Fruit fly (Drosophila melanogaster): Measurements from ENCODE around the gene CG31676.

The CG31676 gene

DNA sequence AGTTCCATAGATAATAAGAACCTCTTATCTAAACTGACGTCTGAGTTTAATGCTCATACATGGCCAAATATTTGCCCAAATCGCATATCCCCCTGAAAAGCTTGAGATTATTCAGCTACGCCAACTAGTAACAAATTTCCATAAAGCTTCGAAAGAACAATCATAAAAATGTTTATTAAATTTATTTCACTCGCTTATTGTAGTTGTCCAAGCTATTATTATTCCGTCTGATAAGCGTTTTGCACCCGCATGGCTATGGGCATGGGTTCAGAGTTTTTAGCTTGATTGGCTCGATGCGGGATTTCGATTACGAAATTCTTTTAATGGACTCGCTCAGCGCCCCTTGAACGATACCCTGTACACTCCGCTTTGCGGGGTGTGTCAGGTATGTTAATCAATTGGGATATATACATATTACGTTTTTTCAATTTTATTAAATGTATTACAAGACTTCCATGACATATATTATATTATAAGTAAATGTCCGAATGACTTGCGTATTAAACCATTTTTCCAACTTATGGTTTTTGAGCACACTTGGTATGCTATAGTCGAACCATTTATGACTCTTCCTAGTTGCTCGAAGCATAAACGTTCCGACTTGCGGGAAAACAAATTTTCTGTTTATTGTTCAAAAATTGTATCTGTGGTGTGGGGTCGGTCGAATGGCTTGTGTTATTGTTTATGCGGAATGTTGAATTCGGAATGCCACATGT is 34.8 kb upstream of the CG31676 start (continued):
- peak; percentile 49; the same call in 1 of the 2 replicates for TF ChIP-seq ato (GFP tag; IDR thresholded peaks at IDR 0.05; ENCODE audit: partially characterized antibody)
- peak; percentile 89 for TF ChIP-seq Lim3 (GFP tag; IDR thresholded peaks at IDR 0.05)
- peak; percentile 94 for TF ChIP-seq stc (GFP tag; IDR thresholded peaks at IDR 0.05)
- peak; percentile 27; the same call in 1 of the 2 replicates for TF ChIP-seq Dref (GFP tag; IDR thresholded peaks at IDR 0.05)
- peak; percentile 93 for TF ChIP-seq CG3726 (GFP tag; IDR thresholded peaks at IDR 0.05)
- peak; percentile 94 for TF ChIP-seq CG1529 (GFP tag; optimal IDR thresholded peaks at IDR 0.05)
- peak; percentile 96 for TF ChIP-seq CG3281 (GFP tag; optimal IDR thresholded peaks at IDR 0.05)
- peak; percentile 92 for TF ChIP-seq CrebB (tag; optimal IDR thresholded peaks at IDR 0.05)
- TF ChIP-seq CG10274 (GFP tag; optimal IDR thresholded peaks at IDR 0.05): peak; percentile 85
- TF ChIP-seq Atf-2 (GFP tag; optimal IDR thresholded peaks at IDR 0.05): peak; percentile 69
- peak; percentile 26 for TF ChIP-seq nom (GFP tag; optimal IDR thresholded peaks at IDR 0.05)
- peak; percentile 92 for TF ChIP-seq CG2202 (tag; optimal IDR thresholded peaks at IDR 0.05)
- TF ChIP-seq CG14441 (GFP tag; IDR thresholded peaks at IDR 0.05): peak; percentile 95
- peak; percentile 96 for TF ChIP-seq Meics (GFP tag; optimal IDR thresholded peaks at IDR 0.05)
- TF ChIP-seq H2.0 (GFP tag; IDR thresholded peaks at IDR 0.05): peak; percentile 93
- TF ChIP-seq Camta (GFP tag; optimal IDR thresholded peaks at IDR 0.05): peak; percentile 74
- TF ChIP-seq Abd-B (GFP tag; optimal IDR thresholded peaks at IDR 0.05): peak; percentile 94
- peak; percentile 95 for TF ChIP-seq Dek (tag; optimal IDR thresholded peaks at IDR 0.05)
- TF ChIP-seq CG13775 (GFP tag; optimal IDR thresholded peaks at IDR 0.05): peak; percentile 94
- peak; percentile 65 for TF ChIP-seq CG11398 (GFP tag; optimal IDR thresholded peaks at IDR 0.05)
- no peak for TF ChIP-seq hkb (optimal IDR thresholded peaks at IDR 0.05)
- TF ChIP-seq hkb (GFP tag; IDR thresholded peaks at IDR 0.05): peak; percentile 94
- peak; percentile 36 for TF ChIP-seq disco-r (GFP tag; optimal IDR thresholded peaks at IDR 0.05)
- TF ChIP-seq eve (GFP tag; optimal IDR thresholded peaks at IDR 0.05): peak in 1 of 2 experiments; percentile 96
- TF ChIP-seq CG11093 (GFP tag; IDR thresholded peaks at IDR 0.05): peak; percentile 91
- no peak for TF ChIP-seq CG1792 (GFP tag; optimal IDR thresholded peaks at IDR 0.05)
- peak; percentile 89 for TF ChIP-seq nerfin-1 (tag; optimal IDR thresholded peaks at IDR 0.05)
- TF ChIP-seq gt (GFP tag; IDR thresholded peaks at IDR 0.05): peak; percentile 75
- peak; percentile 98 for TF ChIP-seq gem (tag; optimal IDR thresholded peaks at IDR 0.05)
- peak; percentile 95 for TF ChIP-seq CG2875 (GFP tag; optimal IDR thresholded peaks at IDR 0.05)
- peak; percentile 60 for TF ChIP-seq CTCF (GFP tag; optimal IDR thresholded peaks at IDR 0.05)
- TF ChIP-seq CG14860 (GFP tag; IDR thresholded peaks at IDR 0.05; ENCODE audit: partially characterized antibody): peak; percentile 87
- TF ChIP-seq cad (GFP tag; optimal IDR thresholded peaks at IDR 0.05): no peak
- peak; percentile 91 for TF ChIP-seq HLH3B (GFP tag; IDR thresholded peaks at IDR 0.05)
- TF ChIP-seq dan (GFP tag; IDR thresholded peaks at IDR 0.05): no peak; the same call in 1 of the 2 replicates
- TF ChIP-seq Aef1 (GFP tag; IDR thresholded peaks at IDR 0.05): peak; percentile 93
- peak; percentile 40 for TF ChIP-seq NK7.1 (GFP tag; optimal IDR thresholded peaks at IDR 0.05)
- TF ChIP-seq CG15011 (GFP tag; optimal IDR thresholded peaks at IDR 0.05): peak; percentile 94
- TF ChIP-seq slbo (GFP tag; IDR thresholded peaks at IDR 0.05): peak; percentile 97
- TF ChIP-seq trh (GFP tag; optimal IDR thresholded peaks at IDR 0.05): peak; percentile 84
- TF ChIP-seq CG2199 (GFP tag; IDR thresholded peaks at IDR 0.05): peak; percentile 84; the same call in 2 of the 3 replicates
- peak; percentile 96 for TF ChIP-seq nmo (GFP tag; optimal IDR thresholded peaks at IDR 0.05)
- peak; percentile 87 for TF ChIP-seq peb (GFP tag; IDR thresholded peaks at IDR 0.05)
- peak; percentile 63 for TF ChIP-seq Dad (GFP tag; optimal IDR thresholded peaks at IDR 0.05)
- TF ChIP-seq CG1647 (GFP tag; optimal IDR thresholded peaks at IDR 0.05): peak; percentile 81
- TF ChIP-seq chm (GFP tag; IDR thresholded peaks at IDR 0.05): peak; percentile 90
- TF ChIP-seq CG1233 (GFP tag; optimal IDR thresholded peaks at IDR 0.05): peak; percentile 92
- TF ChIP-seq Adf1 (GFP tag; IDR thresholded peaks at IDR 0.05): peak; percentile 84
- TF ChIP-seq da (GFP tag; optimal IDR thresholded peaks at IDR 0.05): peak; percentile 21
- peak; percentile 84 for TF ChIP-seq CG3065 (GFP tag; optimal IDR thresholded peaks at IDR 0.05)
- peak; percentile 65 for TF ChIP-seq fd102C (GFP tag; optimal IDR thresholded peaks at IDR 0.05)

Measured in whole organism, embryonic.